Fruit fly (Drosophila melanogaster) whole organism, pupa: ENCODE data around the gene mRpS31.

ENCODE experiments used
- CG10348 ChIP-seq: fragments of 200-800 bp; sonication (Bioruptor generic); IDR thresholded peaks from 2 replicates; pipeline ENCODE4 v1.3.6; 2022; ENCODE audit warnings: missing biosample characterization, missing genetic modification characterization
- CG12605 ChIP-seq: fragments of 200-800 bp; sonication (Bioruptor generic); IDR thresholded peaks from 2 replicates; pipeline ENCODE4 v1.3.6; 2022; ENCODE audit warnings: missing biosample characterization, missing genetic modification characterization
- CG13204 ChIP-seq: fragments of 200-800 bp; sonication (Bioruptor generic); optimal IDR thresholded peaks from 2 replicates; lab custom pipeline; 2018; ENCODE audit warnings: missing biosample characterization, mild to moderate bottlenecking, missing genetic modification characterization, moderate library complexity
- CG14655 ChIP-seq: fragments of 200-800 bp; sonication (Bioruptor generic); optimal IDR thresholded peaks from 3 replicates; lab custom pipeline; 2017; ENCODE audit warnings: mild to moderate bottlenecking, missing biosample characterization, missing genetic modification reagents, missing genetic modification characterization
- CG15710 ChIP-seq: fragments of 200-800 bp; sonication (Bioruptor generic); optimal IDR thresholded peaks from 2 replicates; lab custom pipeline; 2018; ENCODE audit warnings: missing biosample characterization, mild to moderate bottlenecking, missing genetic modification characterization, moderate library complexity
- CG17806 ChIP-seq: fragments of 200-800 bp; sonication (Bioruptor generic); optimal IDR thresholded peaks from 2 replicates; lab custom pipeline; 2018; ENCODE audit warnings: missing biosample characterization, mild to moderate bottlenecking, missing genetic modification characterization, moderate library complexity
- CG32121 ChIP-seq: fragments of 200-800 bp; sonication (Bioruptor generic); IDR thresholded peaks from 2 replicates; pipeline ENCODE4 v1.3.6; 2022; ENCODE audit warnings: missing biosample characterization, missing genetic modification characterization
- CG34367 ChIP-seq: fragments of 200-800 bp; sonication (Bioruptor generic); optimal IDR thresholded peaks from 2 replicates; lab custom pipeline; 2018; ENCODE audit warnings: missing biosample characterization, mild to moderate bottlenecking, missing genetic modification characterization
- CG4496 ChIP-seq: fragments of 200-800 bp; sonication (Bioruptor generic); IDR thresholded peaks from 3 replicates; pipeline ENCODE4 v1.3.6; 2022; ENCODE audit warnings: missing biosample characterization, missing genetic modification characterization
- CG8159 ChIP-seq: fragments of 200-800 bp; sonication (Bioruptor generic); optimal IDR thresholded peaks from 3 replicates; lab custom pipeline; 2018; ENCODE audit warnings: missing biosample characterization, mild to moderate bottlenecking, missing genetic modification characterization, moderate library complexity
- CG8301 ChIP-seq: fragments of 200-800 bp; sonication (Bioruptor generic); optimal IDR thresholded peaks from 2 replicates; lab custom pipeline; 2018; ENCODE audit warnings: missing biosample characterization, mild to moderate bottlenecking, missing genetic modification characterization
- CG9948 ChIP-seq: fragments of 200-800 bp; sonication (Bioruptor generic); optimal IDR thresholded peaks from 2 replicates; lab custom pipeline; 2018; ENCODE audit warnings: missing biosample characterization, mild to moderate bottlenecking, missing genetic modification characterization, moderate library complexity
- D1 ChIP-seq: fragments of 200-800 bp; sonication (Bioruptor generic); optimal IDR thresholded peaks from 2 replicates; lab custom pipeline; 2018; ENCODE audit warnings: missing biosample characterization, mild to moderate bottlenecking, missing genetic modification characterization, moderate library complexity
- EcR ChIP-seq: fragments of 200-800 bp; sonication (Bioruptor generic); optimal IDR thresholded peaks from 3 replicates; lab custom pipeline; 2019; ENCODE audit warnings: missing biosample characterization, missing genetic modification characterization, mild to moderate bottlenecking, moderate library complexity, missing genetic modification reagents
- Ets98B ChIP-seq: fragments of 200-800 bp; sonication (Bioruptor generic); IDR thresholded peaks from 2 replicates; pipeline ENCODE4 v1.3.6; 2022; ENCODE audit warnings: missing biosample characterization, missing genetic modification characterization
- Pif1A ChIP-seq: fragments of 200-800 bp; sonication (Bioruptor generic); optimal IDR thresholded peaks from 3 replicates; lab custom pipeline; 2016; ENCODE audit warnings: missing biosample characterization, missing genetic modification characterization
- Pif1B ChIP-seq: fragments of 200-800 bp; sonication (Bioruptor generic); optimal IDR thresholded peaks from 3 replicates; lab custom pipeline; 2016; ENCODE audit warnings: missing biosample characterization, missing genetic modification characterization
- Snoo ChIP-seq: fragments of 200-800 bp; sonication (Bioruptor generic); optimal IDR thresholded peaks from 3 replicates; lab custom pipeline; 2017; ENCODE audit warnings: missing biosample characterization, mild to moderate bottlenecking, missing genetic modification characterization, inconsistent platforms
- fd96Ca ChIP-seq: fragments of 200-800 bp; sonication (Bioruptor generic); IDR thresholded peaks from 3 replicates; pipeline ENCODE4 v1.3.6; 2022; ENCODE audit warnings: missing biosample characterization, missing genetic modification characterization
- gl ChIP-seq: fragments of 200-800 bp; sonication (Bioruptor generic); optimal IDR thresholded peaks from 2 replicates; lab custom pipeline; 2018; ENCODE audit warnings: missing biosample characterization, mild to moderate bottlenecking, missing genetic modification characterization
- rn ChIP-seq: fragments of 200-800 bp; sonication (Bioruptor generic); IDR thresholded peaks from 2 replicates; pipeline ENCODE4 v1.3.6; 2022; ENCODE audit warnings: missing biosample characterization, missing genetic modification characterization

Gene mRpS31

dm6 chr3L:15967588-15968500, 37.1 kb upstream of the mRpS31 start, which contains the start of the genes Brr2 and CG10516:
TSS of gene Brr2 (minus strand) at chr3L:15967872.
TSS of gene CG10516 (plus strand) at chr3L:15968204.
- TF ChIP-seq fd96Ca (GFP tag; lab: Robert Waterston, UW): 0 out of 3 replicates have a peak, but pooled peaks have one; percentile 33
- no peak for TF ChIP-seq rn
- TF ChIP-seq EcR (GFP tag; lab: Kevin White, UChicago): peak; percentile 93
- peak; percentile 1 for TF ChIP-seq CG15710

- TF ChIP-seq CG17806 (tag; lab: Kevin White, UChicago): no peak
Measured at dm6 chr3L:15968686-15969085, 36.3 kb upstream of the mRpS31 start.

dm6 chr3L:15974166-15974565, 30.8 kb upstream of the mRpS31 start:
- no peak for TF ChIP-seq gl (tag; lab: Kevin White, UChicago)
- TF ChIP-seq CG8301 (tag; lab: Kevin White, UChicago): no peak
- no peak for TF ChIP-seq Pif1A (GFP tag; lab: Kevin White, UChicago)
- TF ChIP-seq CG9948: no peak
- TF ChIP-seq CG8159 (tag; lab: Kevin White, UChicago): no peak
- no peak for TF ChIP-seq EcR (GFP tag; lab: Kevin White, UChicago)

- no peak for TF ChIP-seq CG8301 (tag; lab: Kevin White, UChicago)
- TF ChIP-seq EcR (GFP tag; lab: Kevin White, UChicago): peak; percentile 27
Measured at dm6 chr3L:15975068-15975467, 29.9 kb upstream of the mRpS31 start, which contains the start of gene CG17026. TSS of gene CG17026 (plus strand) at chr3L:15975368.

- TF ChIP-seq CG15710 (no peak), fd96Ca (GFP tag; lab: Robert Waterston, UW) (0 out of 3 replicates have a peak, but pooled peaks have one; percentile 24), D1 (tag; lab: Kevin White, UChicago) (no peak), CG12605 (GFP tag; lab: Robert Waterston, UW) (peak; percentile 64), rn (peak; percentile 3; the same call in 1 of the 2 replicates), Ets98B (GFP tag; lab: Robert Waterston, UW) (peak; percentile 12; the same call in 1 of the 2 replicates)
Measured at dm6 chr3L:15976758-15977157, 28.2 kb upstream of the mRpS31 start, which contains the start of gene CG17029. TSS of gene CG17029 (plus strand) at chr3L:15976870.

dm6 chr3L:15977565-15977964, 27.4 kb upstream of the mRpS31 start:
- TF ChIP-seq Pif1B (GFP tag; lab: Kevin White, UChicago) (no peak), gl (tag; lab: Kevin White, UChicago) (no peak), CG9948 (no peak), Ets98B (GFP tag; lab: Robert Waterston, UW) (peak; percentile 74), CG17806 (tag; lab: Kevin White, UChicago) (peak; percentile 35), CG8301 (tag; lab: Kevin White, UChicago) (no peak), CG15710 (no peak), CG13204 (GFP tag; lab: Kevin White, UChicago) (no peak), fd96Ca (GFP tag; lab: Robert Waterston, UW) (no peak), D1 (tag; lab: Kevin White, UChicago) (no peak), CG34367 (tag; lab: Kevin White, UChicago) (no peak), Snoo (tag; lab: Kevin White, UChicago) (peak; percentile 47), CG14655 (no peak), CG4496 (GFP tag; lab: Robert Waterston, UW) (peak; percentile 76), Pif1A (GFP tag; lab: Kevin White, UChicago) (no peak), CG8159 (tag; lab: Kevin White, UChicago) (no peak), rn (no peak), CG32121 (peak; percentile 72), CG12605 (GFP tag; lab: Robert Waterston, UW) (peak; percentile 66), CG10348 (GFP tag; lab: Robert Waterston, UW) (no peak), EcR (GFP tag; lab: Kevin White, UChicago) (no peak)

- TF ChIP-seq CG17806 (tag; lab: Kevin White, UChicago) (no peak), CG32121 (no peak), fd96Ca (GFP tag; lab: Robert Waterston, UW) (no peak), D1 (tag; lab: Kevin White, UChicago) (no peak), CG13204 (GFP tag; lab: Kevin White, UChicago) (no peak)
Measured at dm6 chr3L:15978224-15978623, 26.8 kb upstream of the mRpS31 start, which contains the start of gene CG17028. TSS of gene CG17028 (plus strand) at chr3L:15978524.
